Worm (Caenorhabditis elegans) whole organism, L1 larva: ENCODE data around the gene str-199.

Experiments
- blmp-1 ChIP-seq: fragments of 150-350 bp; optimal IDR thresholded peaks from 2 replicates; lab custom pipeline; 2014; ENCODE audit warnings: missing biosample characterization, missing genetic modification characterization
- ceh-82 ChIP-seq, 3 experiments: fragments of 150-350 bp in 1 of 3; sonication (generic microtip) in 2 of 3; optimal IDR thresholded peaks; 2 replicates each; lab custom pipeline; 2014 to 2017; ENCODE audit warnings: missing biosample characterization in 3 of 3, missing genetic modification characterization in 3 of 3
- lin-15B ChIP-seq: fragments of 150-350 bp; sonication (generic microtip); optimal IDR thresholded peaks from 3 replicates; lab custom pipeline; 2014; ENCODE audit warnings: missing biosample characterization, missing genetic modification characterization
- lin-39 ChIP-seq: fragments of 150-350 bp; optimal IDR thresholded peaks from 2 replicates; lab custom pipeline; 2014; ENCODE audit warnings: missing biosample characterization, missing genetic modification reagents, missing genetic modification characterization
- lsy-2 ChIP-seq, 2 experiments: fragments of 150-350 bp; optimal IDR thresholded peaks; 2 replicates each; lab custom pipeline; 2014; ENCODE audit warnings: missing biosample characterization in 2 of 2, missing genetic modification characterization in 2 of 2
- mep-1 ChIP-seq: fragments of 150-350 bp; optimal IDR thresholded peaks from 2 replicates; lab custom pipeline; 2014; ENCODE audit warnings: missing biosample characterization, missing genetic modification characterization
- nhr-12 ChIP-seq: sonication (generic microtip); optimal IDR thresholded peaks from 2 replicates; lab custom pipeline; 2017; ENCODE audit warnings: missing biosample characterization, missing genetic modification characterization
- sox-4 ChIP-seq: sonication (generic microtip); optimal IDR thresholded peaks from 2 replicates; lab custom pipeline; 2016; ENCODE audit warnings: missing genetic modification characterization, missing compliant biosample characterization
- unc-86 ChIP-seq: sonication (generic microtip); optimal IDR thresholded peaks from 2 replicates; lab custom pipeline; 2016; ENCODE audit warnings: missing genetic modification characterization, missing compliant biosample characterization
- xbp-1 ChIP-seq: sonication (generic microtip); optimal IDR thresholded peaks from 2 replicates; lab custom pipeline; 2016; ENCODE audit warnings: missing genetic modification characterization, missing compliant biosample characterization

DNA sequence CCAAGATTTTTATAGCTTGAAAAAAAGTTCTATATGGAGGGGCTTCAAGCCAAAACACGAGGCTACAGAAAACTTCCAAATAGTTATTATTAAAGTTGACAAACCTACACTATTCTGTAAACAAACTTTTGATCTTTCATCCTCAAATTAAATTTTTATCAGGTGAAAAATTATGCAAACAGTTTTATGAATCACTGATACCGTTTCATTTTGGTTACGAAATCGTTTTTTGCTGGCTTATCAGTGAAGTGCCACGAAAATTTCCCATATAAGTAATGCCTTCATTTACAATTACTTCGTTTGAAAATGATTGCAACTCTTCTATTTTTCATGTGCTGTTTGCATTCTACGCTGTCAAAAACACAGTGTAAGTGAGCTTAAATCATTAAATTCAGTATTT lies 48.5 kb upstream of the str-199 start, which contains the start of gene T19C9.8:
- no peak for TF ChIP-seq mep-1
- no peak for TF ChIP-seq unc-86 (tag; lab: Kevin White, UChicago)
- no peak for TF ChIP-seq ceh-82 (tag; optimal IDR thresholded peaks at IDR 0.05; lab: Kevin White, UChicago)
- no peak for TF ChIP-seq xbp-1 (tag; lab: Kevin White, UChicago)
- TF ChIP-seq sox-4 (tag; lab: Kevin White, UChicago), result no peak
- no peak for TF ChIP-seq lin-39 (tag; lab: Kevin White, UChicago)
- no peak for TF ChIP-seq lin-15B (tag; lab: Kevin White, UChicago)
- TF ChIP-seq lsy-2 (tag; optimal IDR thresholded peaks at IDR 0.05; lab: Kevin White, UChicago), result no peak
- TF ChIP-seq nhr-12 (tag; lab: Kevin White, UChicago), result no peak
- TF ChIP-seq blmp-1 (tag; lab: Kevin White, UChicago), result no peak
